Fruit fly (Drosophila melanogaster): ENCODE results near the gene CG32073.

The CG32073 gene

DNA sequence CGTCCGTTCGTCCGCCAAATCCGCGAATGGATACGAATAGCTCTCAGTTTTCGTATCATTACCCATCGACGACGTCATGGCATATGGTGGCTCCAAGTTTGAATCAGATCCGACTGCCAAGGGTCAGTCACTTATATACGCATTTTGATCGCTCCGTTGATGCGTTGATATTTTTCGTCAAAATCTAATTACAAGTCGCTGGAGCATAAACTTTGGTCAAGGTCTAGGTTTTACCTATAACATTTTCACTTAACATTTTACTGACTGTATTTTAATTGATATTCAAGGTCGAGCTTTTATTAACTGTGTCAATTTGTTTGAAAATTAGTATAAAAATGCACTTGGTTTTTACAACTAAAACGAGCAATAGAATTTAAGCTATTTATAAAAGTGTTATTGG lies 5.8 kb downstream of the CG32073 start, which contains the start of gene Elo68beta:
Gene Elo68beta (minus strand): TSS at position 101 of the 400 bp plus-strand sequence.
- TF ChIP-seq CG8478 (optimal IDR thresholded peaks at IDR 0.05), result no peak

DNA sequence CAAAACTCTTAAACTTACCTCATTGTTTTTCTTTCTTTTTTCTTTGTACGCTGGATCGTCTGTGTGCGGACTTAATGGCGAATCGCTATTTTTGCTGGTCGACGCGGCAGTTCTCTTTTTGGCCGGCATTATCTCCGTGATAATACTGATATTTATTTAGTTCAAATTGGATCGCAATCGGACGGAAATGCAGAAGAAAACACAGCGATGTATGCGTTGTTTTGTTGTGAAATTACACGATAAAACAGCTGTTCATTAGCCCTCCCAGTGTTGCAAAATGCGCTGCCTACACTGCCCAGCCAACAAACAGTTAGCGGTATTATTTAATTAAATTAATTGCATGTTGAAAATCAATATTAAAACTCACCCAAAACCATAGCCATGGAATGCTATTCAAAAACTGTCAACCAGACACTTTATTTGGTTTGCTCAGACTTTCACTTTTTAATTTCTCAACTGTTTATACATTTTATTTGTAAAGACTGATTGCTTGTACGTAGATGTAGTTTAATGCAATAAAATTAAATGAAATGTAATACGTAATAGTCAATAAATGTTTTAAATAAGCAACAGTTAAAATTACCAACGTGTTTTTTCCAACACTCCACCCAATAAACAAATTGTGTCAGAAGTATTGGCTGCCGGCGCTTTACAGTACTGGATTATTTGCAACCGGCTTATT lies 9.3 kb downstream of the CG32073 start, which contains the start of the genes Irbp18 and APP-BP1:
Gene Irbp18 (minus strand): TSS at position 205 of the 682 bp plus-strand sequence.
Gene APP-BP1 (plus strand): TSS at position 431 of the 682 bp plus-strand sequence.
- no peak for TF ChIP-seq CG8478 (optimal IDR thresholded peaks at IDR 0.05)
- TF ChIP-seq CTCF (optimal IDR thresholded peaks at IDR 0.05), result no peak

DNA sequence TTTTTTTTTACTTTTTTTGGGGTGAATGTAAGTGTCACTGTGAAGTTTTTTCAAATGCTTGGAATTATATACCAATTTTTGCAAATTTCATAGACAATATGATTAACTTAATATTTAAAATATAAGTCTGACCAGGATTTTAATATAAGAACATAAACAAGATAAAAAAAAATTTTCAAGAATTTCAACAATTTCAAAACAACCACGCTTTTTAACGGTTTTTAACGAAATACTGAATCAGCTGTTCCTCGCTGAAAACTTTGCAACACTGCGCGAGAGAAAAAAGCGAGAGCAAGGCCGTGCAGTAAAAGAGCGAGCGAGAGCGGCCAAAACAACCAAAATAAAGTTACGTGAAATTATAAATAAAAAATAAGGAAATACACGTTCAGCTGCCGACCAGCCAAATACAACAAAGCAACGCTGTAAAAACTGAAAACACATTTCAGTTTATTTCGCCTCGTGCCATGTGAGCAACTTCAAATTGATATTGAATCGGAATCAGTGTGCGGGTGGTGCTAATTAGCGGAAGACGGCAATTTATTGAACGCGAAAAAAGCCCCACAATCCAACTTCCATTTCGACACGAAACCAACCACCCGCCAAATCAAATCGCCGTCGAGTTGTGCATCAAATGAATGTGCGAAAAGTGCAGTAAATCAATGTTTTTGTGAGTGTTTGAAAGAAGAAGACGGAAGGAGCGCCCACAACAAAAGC lies 11.0 kb downstream of the CG32073 start, which contains the start of the genes CG46439, Iyd and CG33947:
Gene CG46439 (minus strand): TSS at position 51 of the 714 bp plus-strand sequence.
Gene Iyd (minus strand): TSS at position 51 of the 714 bp plus-strand sequence.
Gene CG33947 (plus strand): TSS at position 302 of the 714 bp plus-strand sequence.
- no peak for TF ChIP-seq CG8478 (optimal IDR thresholded peaks at IDR 0.05)
- no peak for TF ChIP-seq CTCF (optimal IDR thresholded peaks at IDR 0.05)

DNA sequence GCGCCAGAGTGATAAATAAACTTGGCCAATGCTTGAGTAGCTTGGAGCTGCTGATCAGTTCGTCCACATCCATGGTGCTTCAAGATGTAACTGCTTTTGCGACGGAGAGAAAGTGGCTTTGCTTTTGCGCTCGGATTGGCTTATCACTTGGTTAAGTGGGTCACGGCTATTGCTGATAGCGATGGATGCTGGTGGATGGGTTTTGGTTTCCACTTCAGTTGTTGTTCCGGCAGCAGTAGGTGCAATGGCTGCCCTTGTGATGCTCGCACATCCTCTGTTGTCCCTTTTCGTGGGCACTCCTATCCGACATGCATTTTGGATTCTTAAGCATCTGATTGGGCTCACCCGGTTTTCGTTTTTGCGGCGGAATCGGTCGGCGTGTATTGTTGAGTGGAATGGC lies 13.1 kb downstream of the CG32073 start:
- TF ChIP-seq CG8478 (optimal IDR thresholded peaks at IDR 0.05) (no peak), CTCF (optimal IDR thresholded peaks at IDR 0.05) (no peak)

DNA sequence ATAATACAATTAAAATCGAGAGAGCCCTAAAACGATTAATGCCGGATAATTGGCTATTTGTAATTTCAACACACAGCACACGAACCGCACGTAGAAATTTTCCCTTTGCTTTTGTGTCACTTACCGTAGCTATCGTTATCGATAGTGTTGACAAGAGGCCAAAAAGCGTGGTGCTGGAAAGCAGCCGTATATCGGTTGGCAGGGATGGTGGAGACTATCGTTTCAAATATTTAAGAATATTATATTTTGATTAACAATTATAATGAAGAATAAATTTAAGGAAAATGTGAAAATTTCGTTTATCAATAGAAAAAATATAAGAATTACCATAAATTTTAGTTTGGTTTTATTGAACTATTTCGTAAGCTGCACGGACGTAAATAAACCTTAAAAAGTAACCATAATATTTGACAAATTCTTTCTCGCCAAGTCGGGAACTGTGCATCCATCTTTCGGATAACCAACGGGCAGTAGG lies 14.3 kb downstream of the CG32073 start, which contains the start of gene JIL-1:
Gene JIL-1 (minus strand): TSS at position 148 of the 475 bp plus-strand sequence.
- TF ChIP-seq CG8478 (optimal IDR thresholded peaks at IDR 0.05), result no peak
- peak in 1 of 2 experiments; percentile 2 for TF ChIP-seq CTCF (optimal IDR thresholded peaks at IDR 0.05)

DNA sequence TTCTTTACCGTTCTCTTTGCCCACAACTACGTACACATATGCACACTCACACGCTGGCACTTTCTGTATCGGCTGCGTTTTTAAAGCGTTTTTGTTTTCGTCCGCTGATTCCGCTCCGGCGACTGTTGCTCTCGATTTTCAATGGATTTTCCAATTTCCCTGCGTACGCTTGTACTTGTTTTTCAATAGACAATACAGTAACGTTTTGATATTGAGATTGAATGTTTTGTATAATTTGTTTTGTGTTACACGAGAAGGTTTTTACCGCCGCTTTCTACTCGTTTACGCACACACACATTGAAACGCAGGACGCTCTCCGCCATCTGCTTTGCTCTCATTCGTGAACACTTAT lies 14.8 kb downstream of the CG32073 start:
- TF ChIP-seq CTCF (optimal IDR thresholded peaks at IDR 0.05) (no peak), CG8478 (optimal IDR thresholded peaks at IDR 0.05) (no peak)

DNA sequence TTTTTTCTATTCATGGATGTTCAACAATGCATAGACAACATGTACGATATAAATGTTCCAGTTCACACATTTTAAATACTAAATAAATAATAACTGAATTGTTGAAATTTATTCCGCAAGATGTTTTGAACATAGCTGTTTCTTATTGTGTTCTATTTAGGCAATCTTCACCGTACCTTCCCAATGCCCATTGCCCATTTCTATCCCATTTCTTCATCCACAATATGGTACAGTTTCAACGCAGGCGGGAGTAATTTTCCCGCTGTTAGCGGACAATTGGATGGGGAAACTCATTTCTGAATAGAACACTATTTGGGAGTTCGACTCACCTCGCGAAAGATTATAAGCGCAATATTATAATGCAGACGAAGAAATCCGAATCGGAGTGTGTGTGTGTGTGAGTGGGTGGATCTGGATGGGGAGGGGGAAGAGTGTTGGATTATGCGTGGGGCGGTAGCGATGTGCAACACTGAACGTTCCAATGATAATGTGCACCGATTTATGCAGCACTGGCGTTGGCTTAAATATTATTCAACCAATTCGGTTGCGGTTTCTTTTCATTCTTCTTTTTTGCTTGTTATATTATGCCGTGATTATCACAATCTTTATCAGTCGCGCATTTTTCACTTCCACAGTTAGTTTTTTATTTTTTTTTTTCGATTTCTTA lies 15.3 kb downstream of the CG32073 start:
- TF ChIP-seq CTCF (optimal IDR thresholded peaks at IDR 0.05) (no peak), CG8478 (optimal IDR thresholded peaks at IDR 0.05) (no peak)

DNA sequence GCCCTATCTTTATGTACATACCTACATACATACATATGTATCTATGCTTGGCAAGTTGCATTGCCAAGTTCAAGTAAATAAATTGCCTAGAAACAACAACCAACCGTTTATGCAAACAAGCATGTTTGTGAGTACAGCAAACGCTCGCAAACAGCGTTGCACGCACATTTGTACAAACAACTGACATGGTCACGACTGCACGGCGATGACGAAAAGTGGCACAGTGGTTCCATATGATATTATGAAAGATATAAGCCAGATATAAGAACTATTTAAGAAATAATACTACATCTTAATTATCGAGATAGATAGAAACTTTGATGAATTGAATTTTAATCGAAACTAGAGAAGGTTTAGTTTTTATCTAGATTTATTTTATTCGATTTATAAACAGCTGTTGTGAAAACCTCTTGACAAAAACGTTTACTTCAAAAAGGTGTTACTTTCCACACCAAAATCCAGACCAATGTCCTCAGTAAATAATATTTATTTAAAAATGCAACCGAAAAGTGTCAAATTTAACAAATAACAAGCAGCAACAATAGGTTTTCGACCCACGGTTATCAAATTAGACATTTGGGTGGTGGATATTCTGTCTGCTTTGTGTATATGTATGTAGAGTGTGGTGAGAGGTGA lies 17.5 kb downstream of the CG32073 start:
- TF ChIP-seq CTCF (optimal IDR thresholded peaks at IDR 0.05), result no peak
- TF ChIP-seq CG8478 (optimal IDR thresholded peaks at IDR 0.05), result no peak

DNA sequence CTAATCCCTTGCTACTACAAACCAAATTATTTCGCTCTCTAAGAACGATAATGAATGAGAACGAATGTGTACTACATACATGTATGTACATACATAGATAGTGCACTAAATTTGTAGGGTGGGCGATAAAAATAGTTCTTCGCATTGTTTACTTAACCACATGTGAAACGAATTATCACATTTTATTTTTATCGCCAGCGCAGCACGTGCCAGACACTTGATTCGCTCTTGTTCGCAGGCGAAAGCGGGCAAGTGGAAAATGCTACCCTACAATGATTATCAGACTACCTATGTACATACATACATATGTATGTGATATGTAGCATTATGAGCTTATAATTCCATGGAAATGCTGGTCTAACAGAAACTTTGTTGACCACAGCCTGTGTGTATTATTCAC lies 21.6 kb downstream of the CG32073 start:
- TF ChIP-seq CG8478 (optimal IDR thresholded peaks at IDR 0.05) (no peak), CTCF (optimal IDR thresholded peaks at IDR 0.05) (no peak)

DNA sequence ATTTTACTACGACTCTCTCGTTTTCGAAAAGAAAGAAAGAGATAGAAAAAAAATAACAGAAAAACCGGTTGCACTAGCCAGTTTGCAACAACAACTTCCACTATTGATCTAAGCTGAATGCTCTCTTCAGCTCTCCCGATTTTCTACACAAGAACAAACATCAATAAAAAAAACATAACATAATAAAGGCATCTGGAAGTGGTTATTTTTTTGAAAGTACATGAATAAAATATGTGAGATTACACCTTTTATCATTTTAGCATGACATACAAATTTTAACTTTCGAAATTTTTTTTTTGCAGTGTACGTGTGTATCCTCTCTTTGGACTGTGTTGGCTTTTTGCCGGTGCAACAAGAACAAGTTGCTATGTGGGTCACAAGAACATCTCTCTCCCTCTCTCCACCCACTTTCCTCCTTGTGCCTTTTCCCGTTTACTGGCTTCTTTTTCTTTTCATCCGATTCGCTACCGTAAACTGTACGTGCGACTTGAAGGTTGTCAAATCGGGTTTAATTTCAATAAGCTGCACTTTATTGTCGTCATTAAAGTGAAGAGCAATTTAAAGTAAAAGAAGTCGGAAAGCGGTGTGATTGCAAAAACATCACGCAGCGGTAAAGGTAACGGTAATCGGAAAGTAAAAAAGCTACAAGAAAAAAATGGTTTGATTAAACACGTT lies 22.7 kb downstream of the CG32073 start:
- TF ChIP-seq CG8478 (optimal IDR thresholded peaks at IDR 0.05) (no peak), CTCF (optimal IDR thresholded peaks at IDR 0.05) (no peak)

DNA sequence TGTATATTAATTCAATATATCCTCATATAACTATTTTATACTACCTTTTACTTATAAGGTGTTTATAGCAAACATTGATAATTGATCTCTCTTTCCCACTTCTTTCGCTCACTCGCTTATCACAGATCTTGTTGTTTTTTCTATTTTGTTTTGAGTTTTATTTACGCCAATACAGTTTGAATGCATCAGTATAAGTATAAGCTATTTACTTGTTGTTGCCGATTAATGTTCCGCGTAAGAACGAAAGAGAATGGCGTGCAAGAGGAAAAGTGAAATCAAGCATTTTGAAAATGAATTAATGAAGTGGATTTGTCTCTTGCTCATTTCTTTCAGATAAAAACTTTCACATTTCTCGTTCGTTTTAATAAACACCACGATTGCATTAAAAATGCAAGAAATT lies 23.8 kb downstream of the CG32073 start:
- no peak for TF ChIP-seq CTCF (optimal IDR thresholded peaks at IDR 0.05)

DNA sequence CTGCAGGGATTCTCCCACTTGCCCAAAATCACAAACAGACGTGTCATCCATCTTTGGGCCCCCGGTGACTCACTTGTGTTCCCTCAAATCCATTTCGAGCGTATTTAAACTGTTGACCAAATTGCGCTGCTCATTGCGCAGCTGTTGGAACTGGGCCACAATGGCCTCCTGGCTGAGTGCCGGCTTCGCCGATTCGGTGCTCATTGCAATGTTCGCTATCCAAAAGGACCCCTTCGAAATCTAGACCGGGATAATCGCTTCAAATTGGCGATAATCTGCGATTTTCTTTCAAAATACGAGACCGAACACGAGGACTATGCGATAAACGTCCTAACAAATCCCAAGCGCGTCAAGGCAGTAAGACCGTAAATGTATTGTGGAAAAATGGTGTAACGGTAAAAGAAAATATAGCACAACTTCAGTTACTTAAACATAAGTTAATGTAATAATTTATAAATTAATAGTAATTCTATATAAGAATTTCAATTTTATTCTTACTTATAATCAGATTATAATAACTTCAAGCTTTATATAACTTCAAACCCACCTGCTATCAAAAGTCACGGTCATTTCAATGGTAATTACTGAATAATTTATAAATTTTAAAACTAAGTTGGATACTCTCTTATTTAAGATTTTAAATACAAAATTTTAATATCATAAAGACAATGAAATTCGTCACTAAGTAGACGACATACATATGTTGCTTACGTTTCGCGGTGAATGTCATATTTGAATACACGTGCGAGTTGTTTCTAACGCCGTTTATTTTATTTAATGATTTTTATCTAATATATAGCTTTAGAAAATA lies 33.1 kb downstream of the CG32073 start, which contains the start of the genes Pfdn2 and Noc1:
Gene Pfdn2 (minus strand): TSS at position 346 of the 811 bp plus-strand sequence.
Gene Noc1 (plus strand): TSS at position 727 of the 811 bp plus-strand sequence.
- no peak for TF ChIP-seq CG8478 (optimal IDR thresholded peaks at IDR 0.05)
- TF ChIP-seq CTCF (optimal IDR thresholded peaks at IDR 0.05), result no peak

DNA sequence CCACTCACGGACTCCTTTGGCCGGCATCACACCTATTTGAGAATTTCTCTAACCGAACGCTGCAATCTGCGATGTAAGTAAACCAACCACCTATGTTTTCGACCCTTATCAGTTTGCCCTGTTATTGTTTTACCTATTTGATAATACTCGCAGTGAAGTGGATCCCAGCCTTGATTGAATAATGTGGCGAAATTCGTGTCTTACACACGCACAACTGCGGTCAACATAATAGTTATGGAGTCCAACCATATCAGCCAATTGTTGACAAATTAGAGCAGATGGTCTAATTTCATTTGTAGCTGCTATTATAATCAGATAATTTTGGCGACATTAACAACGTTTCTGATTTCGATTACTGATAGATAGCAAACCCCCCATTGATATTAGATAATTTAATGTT lies 36.3 kb downstream of the CG32073 start:
- TF ChIP-seq CTCF (optimal IDR thresholded peaks at IDR 0.05) (no peak), CG8478 (optimal IDR thresholded peaks at IDR 0.05) (no peak)
